Fruit fly (Drosophila melanogaster) whole organism, embryonic: Measurements from ENCODE around the gene CG5968.
A peak's percentile ranks its signal among the peaks of the same experiment; 100 is the strongest.

Source experiments
- Atf-2 ChIP-seq: fragments of 200-800 bp; sonication (Bioruptor generic); optimal IDR thresholded peaks from 2 replicates; lab custom pipeline; 2016; ENCODE audit warnings: missing biosample characterization, missing genetic modification characterization
- Atf3 ChIP-seq: fragments of 200-800 bp; sonication (Bioruptor generic); optimal IDR thresholded peaks from 3 replicates; lab custom pipeline; 2016; ENCODE audit warnings: missing biosample characterization, missing genetic modification characterization
- B-H1 ChIP-seq: fragments of 200-800 bp; sonication (Bioruptor generic); IDR thresholded peaks from 3 replicates; pipeline ENCODE4 v1.3.6; 2022; ENCODE audit warnings: missing biosample characterization, missing genetic modification characterization
- CG10654 ChIP-seq: fragments of 200-800 bp; sonication (Bioruptor generic); optimal IDR thresholded peaks from 2 replicates; lab custom pipeline; 2016; ENCODE audit warnings: missing biosample characterization, missing genetic modification characterization
- CG10959 ChIP-seq: fragments of 200-800 bp; sonication (Bioruptor generic); IDR thresholded peaks from 2 replicates; pipeline ENCODE4 v1.3.6; 2022; ENCODE audit warnings: missing biosample characterization, missing genetic modification characterization
- CG11398 ChIP-seq: fragments of 200-800 bp; sonication (Bioruptor generic); optimal IDR thresholded peaks from 2 replicates; lab custom pipeline; 2016; ENCODE audit warnings: missing biosample characterization, missing genetic modification characterization
- CG12071 ChIP-seq: fragments of 200-800 bp; sonication (Bioruptor generic); optimal IDR thresholded peaks from 3 replicates; lab custom pipeline; 2018; ENCODE audit warnings: missing biosample characterization, mild to moderate bottlenecking, missing genetic modification characterization
- CG12769 ChIP-seq: fragments of 200-800 bp; sonication (Bioruptor generic); optimal IDR thresholded peaks from 2 replicates; lab custom pipeline; 2019; ENCODE audit warnings: missing biosample characterization, mild to moderate bottlenecking, missing genetic modification characterization, moderate library complexity
- CG13123 ChIP-seq: fragments of 200-800 bp; sonication (Bioruptor generic); optimal IDR thresholded peaks from 2 replicates; lab custom pipeline; 2016; ENCODE audit warnings: missing biosample characterization, missing genetic modification characterization
- CG13624 ChIP-seq: fragments of 200-800 bp; sonication (Bioruptor generic); optimal IDR thresholded peaks from 2 replicates; lab custom pipeline; 2016; ENCODE audit warnings: missing biosample characterization, missing genetic modification characterization
- CG13894 ChIP-seq: fragments of 200-800 bp; sonication (Bioruptor generic); optimal IDR thresholded peaks from 3 replicates; lab custom pipeline; 2018; ENCODE audit warnings: missing biosample characterization, mild to moderate bottlenecking, missing genetic modification characterization, moderate library complexity
- CG14441 ChIP-seq: fragments of 200-800 bp; sonication (Bioruptor generic); IDR thresholded peaks from 2 replicates; pipeline ENCODE4 v1.3.6; 2022; ENCODE audit warnings: missing biosample characterization, missing genetic modification characterization
- CG15696 ChIP-seq: fragments of 200-800 bp; sonication (Bioruptor generic); optimal IDR thresholded peaks from 2 replicates; lab custom pipeline; 2019; ENCODE audit warnings: missing biosample characterization, mild to moderate bottlenecking, missing genetic modification characterization, moderate library complexity
- CG1603 ChIP-seq: fragments of 200-800 bp; sonication (Bioruptor generic); optimal IDR thresholded peaks from 2 replicates; lab custom pipeline; 2019; ENCODE audit warnings: missing biosample characterization, mild to moderate bottlenecking, missing genetic modification characterization, moderate library complexity
- CG18764 ChIP-seq: fragments of 200-800 bp; sonication (Bioruptor generic); optimal IDR thresholded peaks from 3 replicates; lab custom pipeline; 2016; ENCODE audit warnings: missing biosample characterization, missing genetic modification characterization
- CG2712 ChIP-seq: fragments of 200-800 bp; optimal IDR thresholded peaks from 3 replicates; lab custom pipeline; 2019; ENCODE audit warnings: missing biosample characterization, mild to moderate bottlenecking, missing genetic modification characterization, moderate library complexity
- CG2889 ChIP-seq: fragments of 200-800 bp; sonication (Bioruptor generic); IDR thresholded peaks from 3 replicates; pipeline ENCODE4 v1.3.6; 2022; ENCODE audit warnings: missing biosample characterization, missing genetic modification characterization
- CG31224 ChIP-seq: fragments of 200-800 bp; sonication (Bioruptor generic); IDR thresholded peaks from 2 replicates; pipeline ENCODE4 v1.3.6; 2022; ENCODE audit warnings: missing biosample characterization, missing genetic modification characterization
- CG31441 ChIP-seq: fragments of 200-800 bp; sonication (Bioruptor generic); IDR thresholded peaks from 2 replicates; pipeline ENCODE4 v1.3.6; 2022; ENCODE audit warnings: missing biosample characterization, missing genetic modification characterization
- CG4328 ChIP-seq: fragments of 200-800 bp; sonication (Bioruptor generic); optimal IDR thresholded peaks from 3 replicates; lab custom pipeline; 2017; ENCODE audit warnings: missing biosample characterization, missing genetic modification reagents, missing genetic modification characterization
- CG4360 ChIP-seq: fragments of 200-800 bp; sonication (Bioruptor generic); IDR thresholded peaks from 2 replicates; pipeline ENCODE4 v1.3.6; 2022; ENCODE audit warnings: missing biosample characterization, missing genetic modification characterization
- CG4707 ChIP-seq: fragments of 200-800 bp; sonication (Bioruptor generic); optimal IDR thresholded peaks from 2 replicates; lab custom pipeline; 2018; ENCODE audit warnings: missing biosample characterization, mild to moderate bottlenecking, missing genetic modification characterization, moderate library complexity
- CG6175 ChIP-seq: fragments of 200-800 bp; sonication (Bioruptor generic); IDR thresholded peaks from 3 replicates; pipeline ENCODE4 v1.3.6; 2022; ENCODE audit warnings: missing biosample characterization, missing genetic modification characterization
- CG8290 ChIP-seq, 3 experiments: fragments of 200-800 bp; sonication (Bioruptor generic); optimal IDR thresholded peaks; 2 replicates each; lab custom pipeline; 2016 to 2019; ENCODE audit warnings: missing biosample characterization in 3 of 3, missing genetic modification characterization in 3 of 3, mild to moderate bottlenecking in 2 of 3, moderate library complexity in 1 of 3
- CG9817 ChIP-seq: fragments of 200-800 bp; sonication (Bioruptor generic); optimal IDR thresholded peaks from 2 replicates; lab custom pipeline; 2018; ENCODE audit warnings: missing biosample characterization, mild to moderate bottlenecking, missing genetic modification characterization, moderate library complexity
- Dek ChIP-seq: fragments of 200-800 bp; sonication (Bioruptor generic); optimal IDR thresholded peaks from 3 replicates; lab custom pipeline; 2019; ENCODE audit warnings: missing biosample characterization, mild to moderate bottlenecking, missing genetic modification characterization, moderate library complexity
- Hsf ChIP-seq: fragments of 200-800 bp; sonication (Bioruptor generic); optimal IDR thresholded peaks from 3 replicates; lab custom pipeline; 2016; ENCODE audit warnings: missing biosample characterization, missing genetic modification characterization
- MESR4 ChIP-seq: fragments of 200-800 bp; sonication (Bioruptor generic); optimal IDR thresholded peaks from 2 replicates; lab custom pipeline; 2018; ENCODE audit warnings: missing biosample characterization, mild to moderate bottlenecking, missing genetic modification characterization, moderate library complexity
- Mrtf ChIP-seq: fragments of 200-800 bp; sonication (Bioruptor generic); IDR thresholded peaks from 3 replicates; pipeline ENCODE4 v1.3.6; 2022; ENCODE audit warnings: missing biosample characterization, missing genetic modification characterization
- Myb ChIP-seq: fragments of 200-800 bp; sonication (Bioruptor generic); optimal IDR thresholded peaks from 2 replicates; lab custom pipeline; 2016; ENCODE audit warnings: missing biosample characterization, missing genetic modification characterization
- NK7.1 ChIP-seq: fragments of 200-800 bp; sonication (Bioruptor generic); optimal IDR thresholded peaks from 3 replicates; lab custom pipeline; 2016; ENCODE audit warnings: missing biosample characterization, missing genetic modification characterization
- Sry-δ ChIP-seq: fragments of 200-800 bp; sonication (Bioruptor generic); optimal IDR thresholded peaks from 2 replicates; lab custom pipeline; 2016; ENCODE audit warnings: missing biosample characterization, missing genetic modification characterization
- Trl ChIP-seq, 3 experiments: fragments of >200 bp in 2 of 3; fragments of 200-800 bp in 1 of 3; sonication (Bioruptor generic) in 1 of 3; optimal IDR thresholded peaks; 2 replicates in 1 of 3; 3 replicates in 2 of 3; lab custom pipeline; 2016 to 2017; ENCODE audit warnings: missing biosample characterization in 1 of 3, missing genetic modification characterization in 1 of 3
- ac ChIP-seq: fragments of 200-800 bp; sonication (Bioruptor generic); optimal IDR thresholded peaks from 3 replicates; lab custom pipeline; 2017; ENCODE audit warnings: missing biosample characterization, mild to moderate bottlenecking, missing genetic modification characterization
- ap ChIP-seq: fragments of 200-800 bp; sonication (Bioruptor generic); IDR thresholded peaks from 2 replicates; pipeline ENCODE4 v1.3.6; 2022; ENCODE audit warnings: missing biosample characterization, missing genetic modification characterization
- cato ChIP-seq: fragments of 200-800 bp; sonication (Bioruptor generic); optimal IDR thresholded peaks from 2 replicates; lab custom pipeline; 2016; ENCODE audit warnings: missing biosample characterization, missing genetic modification characterization, borderline replicate concordance
- croc ChIP-seq: fragments of 200-800 bp; sonication (Bioruptor generic); conservative IDR thresholded peaks from 3 replicates; pipeline ENCODE4 v1.3.6; 2022; ENCODE audit warnings: missing biosample characterization, missing genetic modification characterization
- fd64A ChIP-seq: fragments of 200-800 bp; sonication (Bioruptor generic); optimal IDR thresholded peaks from 3 replicates; lab custom pipeline; 2018; ENCODE audit warnings: missing biosample characterization, mild to moderate bottlenecking, missing genetic modification characterization
- fru ChIP-seq: fragments of >200 bp; optimal IDR thresholded peaks from 2 replicates; lab custom pipeline; 2017
- gem ChIP-seq: fragments of 200-800 bp; sonication (Bioruptor generic); optimal IDR thresholded peaks from 2 replicates; lab custom pipeline; 2019; ENCODE audit warnings: missing biosample characterization, mild to moderate bottlenecking, missing genetic modification characterization, moderate library complexity
- grau ChIP-seq: fragments of 200-800 bp; optimal IDR thresholded peaks from 3 replicates; lab custom pipeline; 2019; ENCODE audit warnings: missing biosample characterization, mild to moderate bottlenecking, missing genetic modification characterization, moderate library complexity
- hth ChIP-seq: fragments of >200 bp; optimal IDR thresholded peaks from 2 replicates; lab custom pipeline; 2017; ENCODE audit warnings: inconsistent platforms
- lmd ChIP-seq: fragments of 200-800 bp; sonication (Bioruptor generic); IDR thresholded peaks from 2 replicates; pipeline ENCODE4 v1.3.6; 2022; ENCODE audit warnings: missing biosample characterization, missing genetic modification characterization
- p53 ChIP-seq: fragments of 200-800 bp; sonication (Bioruptor generic); optimal IDR thresholded peaks from 2 replicates; lab custom pipeline; 2016; ENCODE audit warnings: missing biosample characterization, missing genetic modification characterization
- pan ChIP-seq, 4 experiments: fragments of >200 bp in 3 of 4; fragments of 200-800 bp in 1 of 4; sonication (Bioruptor generic) in 1 of 4; optimal IDR thresholded peaks in 3 of 4; IDR thresholded peaks in 1 of 4; 2 replicates each; pipeline versions ENCODE4 v1.3.6 to Lab custom; 2017 to 2022; ENCODE audit warnings: missing biosample characterization in 2 of 4, missing genetic modification characterization in 2 of 4, mixed read lengths in 1 of 4
- phol ChIP-seq: fragments of 200-800 bp; sonication (Bioruptor generic); optimal IDR thresholded peaks from 3 replicates; lab custom pipeline; 2018; ENCODE audit warnings: missing biosample characterization, mild to moderate bottlenecking, missing genetic modification characterization, moderate library complexity
- psq ChIP-seq: fragments of 200-800 bp; sonication (Bioruptor generic); optimal IDR thresholded peaks from 2 replicates; lab custom pipeline; 2017; ENCODE audit warnings: missing biosample characterization, missing genetic modification characterization
- scrt ChIP-seq: fragments of 200-800 bp; sonication (Bioruptor generic); optimal IDR thresholded peaks from 2 replicates; lab custom pipeline; 2018; ENCODE audit warnings: missing biosample characterization, mild to moderate bottlenecking, missing genetic modification characterization, moderate library complexity
- seq ChIP-seq: fragments of 200-800 bp; sonication (Bioruptor generic); IDR thresholded peaks from 2 replicates; pipeline ENCODE4 v1.3.6; 2022; ENCODE audit warnings: missing biosample characterization, missing genetic modification characterization
- so ChIP-seq: fragments of 200-800 bp; sonication (Bioruptor generic); IDR thresholded peaks from 3 replicates; pipeline ENCODE4 v1.3.6; 2022; ENCODE audit warnings: missing biosample characterization, missing genetic modification characterization
- sr ChIP-seq: fragments of 200-800 bp; sonication (Bioruptor generic); IDR thresholded peaks from 3 replicates; pipeline ENCODE4 v1.3.6; 2022; ENCODE audit warnings: missing biosample characterization, missing genetic modification characterization

Gene CG5968

dm6 chr2L:16544563-16545066 lies 5.1 kb downstream of the CG5968 start, which contains the start of gene mtgo (continued):
- no peak for TF ChIP-seq ap (GFP tag; lab: Robert Waterston, UW)
- no peak for TF ChIP-seq CG9817 (tag; lab: Kevin White, UChicago)
- TF ChIP-seq seq (GFP tag; lab: Robert Waterston, UW): 0 out of 2 replicates have a peak, but pooled peaks have one; percentile 39
- no peak for TF ChIP-seq lmd
- TF ChIP-seq cato (GFP tag; lab: Kevin White, UChicago): no peak
- TF ChIP-seq psq (GFP tag; lab: Kevin White, UChicago): no peak
- TF ChIP-seq CG12769 (tag; lab: Kevin White, UChicago): no peak
- TF ChIP-seq so: no peak
- peak; percentile 87 for TF ChIP-seq scrt (GFP tag; lab: Kevin White, UChicago)
- peak; percentile 54 to 69 for TF ChIP-seq Trl (optimal IDR thresholded peaks at IDR 0.05; lab: Kevin White, UChicago)
- TF ChIP-seq Trl (GFP tag; optimal IDR thresholded peaks at IDR 0.05; lab: Kevin White, UChicago): no peak
- no peak for TF ChIP-seq Mrtf
- TF ChIP-seq fd64A (GFP tag; lab: Kevin White, UChicago): no peak
- no peak for TF ChIP-seq CG13624 (GFP tag; lab: Kevin White, UChicago)
- TF ChIP-seq Atf-2 (GFP tag; lab: Kevin White, UChicago): no peak
- TF ChIP-seq CG31441 (GFP tag; lab: Robert Waterston, UW): peak; percentile 73
- TF ChIP-seq CG11398 (GFP tag; lab: Kevin White, UChicago): no peak
- no peak for TF ChIP-seq CG10959 (GFP tag; lab: Robert Waterston, UW)
- no peak for TF ChIP-seq CG10654 (GFP tag; lab: Kevin White, UChicago)
- peak; percentile 63 for TF ChIP-seq CG14441 (GFP tag; lab: Robert Waterston, UW)
- TF ChIP-seq croc (GFP tag; lab: Robert Waterston, UW): 0 out of 3 replicates have a peak, but pooled peaks have one; percentile 18
- TF ChIP-seq CG18764 (GFP tag; lab: Kevin White, UChicago): peak; percentile 19
- TF ChIP-seq Atf3: no peak
- no peak for TF ChIP-seq ac (GFP tag; lab: Kevin White, UChicago)
- TF ChIP-seq hth (lab: Kevin White, UChicago): no peak
- peak; percentile 18 for TF ChIP-seq CG13894 (tag; lab: Kevin White, UChicago)
- TF ChIP-seq NK7.1 (GFP tag; lab: Kevin White, UChicago): no peak
- TF ChIP-seq CG2712 (tag; lab: Kevin White, UChicago): peak; percentile 66
- no peak for TF ChIP-seq p53 (GFP tag; lab: Kevin White, UChicago)
- TF ChIP-seq grau (tag; lab: Kevin White, UChicago): peak; percentile 50
- peak; percentile 21 for TF ChIP-seq Dek (tag; lab: Kevin White, UChicago)
- no peak for TF ChIP-seq MESR4 (GFP tag; lab: Kevin White, UChicago)
- peak; percentile 29 for TF ChIP-seq CG12071 (GFP tag; lab: Kevin White, UChicago)
- TF ChIP-seq fru (lab: Kevin White, UChicago): no peak
- no peak for TF ChIP-seq CG31224 (GFP tag; lab: Robert Waterston, UW)
- TF ChIP-seq B-H1 (GFP tag; lab: Robert Waterston, UW): peak; percentile 26; the same call in 1 of the 3 replicates
- TF ChIP-seq CG1603 (tag; lab: Kevin White, UChicago): no peak
- peak; percentile 58 for TF ChIP-seq gem (tag; lab: Kevin White, UChicago)
- TF ChIP-seq Hsf (GFP tag; lab: Kevin White, UChicago): no peak
- TF ChIP-seq phol (tag; lab: Kevin White, UChicago): peak; percentile 62
- TF ChIP-seq sr (GFP tag; lab: Robert Waterston, UW): no peak
- no peak for TF ChIP-seq CG15696 (tag; lab: Kevin White, UChicago)
- TF ChIP-seq CG2889 (GFP tag; lab: Robert Waterston, UW): no peak
- TF ChIP-seq CG6175 (GFP tag; lab: Robert Waterston, UW): no peak
- TF ChIP-seq CG4707: no peak
- TF ChIP-seq Myb (GFP tag; lab: Kevin White, UChicago): no peak
- no peak for TF ChIP-seq Sry-δ
- TF ChIP-seq CG13123 (GFP tag; lab: Kevin White, UChicago): no peak
- TF ChIP-seq CG8290 (GFP tag; optimal IDR thresholded peaks at IDR 0.05; lab: Kevin White, UChicago): no peak
- no peak for TF ChIP-seq CG8290 (tag; optimal IDR thresholded peaks at IDR 0.05; lab: Kevin White, UChicago)
- TF ChIP-seq CG4360: no peak
- no peak for TF ChIP-seq pan (optimal IDR thresholded peaks at IDR 0.05; lab: Kevin White, UChicago)
- peak in 1 of 2 experiments; percentile 69 for TF ChIP-seq pan (GFP tag; optimal IDR thresholded peaks at IDR 0.05 in 1 of 2, IDR thresholded peaks at IDR 0.05 in 1 of 2)
- peak; percentile 11 for TF ChIP-seq CG4328 (GFP tag; lab: Kevin White, UChicago)
